Fruit fly (Drosophila melanogaster) whole organism, prepupa: ENCODE results near the gene wdn.
A peak's percentile ranks its signal among the peaks of the same experiment; 100 is the strongest.

Source experiments
- Blimp-1 ChIP-seq: fragments of 200-800 bp; sonication (Bioruptor generic); optimal IDR thresholded peaks from 3 replicates; lab custom pipeline; 2017; ENCODE audit warnings: missing biosample characterization, missing genetic modification characterization, mild to moderate bottlenecking, moderate library complexity, missing genetic modification reagents
- CG10631 ChIP-seq: fragments of 200-800 bp; sonication (Bioruptor generic); optimal IDR thresholded peaks from 2 replicates; lab custom pipeline; 2016; ENCODE audit warnings: missing biosample characterization, missing genetic modification characterization
- CG11902 ChIP-seq: fragments of 200-800 bp; sonication (Bioruptor generic); optimal IDR thresholded peaks from 3 replicates; lab custom pipeline; 2016; ENCODE audit warnings: missing biosample characterization, missing genetic modification characterization
- CG15336 ChIP-seq: fragments of 200-800 bp; sonication (Bioruptor generic); IDR thresholded peaks from 2 replicates; pipeline ENCODE4 v1.3.6; 2022; ENCODE audit warnings: missing biosample characterization, missing genetic modification characterization
- CG16779 ChIP-seq: fragments of 200-800 bp; sonication (Bioruptor generic); optimal IDR thresholded peaks from 3 replicates; lab custom pipeline; 2017; ENCODE audit warnings: missing biosample characterization, mild to moderate bottlenecking, missing genetic modification characterization
- CG32006 ChIP-seq: fragments of 200-800 bp; sonication (Bioruptor generic); optimal IDR thresholded peaks from 3 replicates; lab custom pipeline; 2017; ENCODE audit warnings: missing biosample characterization, mild to moderate bottlenecking, missing genetic modification characterization
- CG3919 ChIP-seq: fragments of 200-800 bp; sonication (Bioruptor generic); optimal IDR thresholded peaks from 3 replicates; lab custom pipeline; 2016; ENCODE audit warnings: missing biosample characterization, missing genetic modification characterization
- CG4318 ChIP-seq: fragments of 200-800 bp; sonication (Bioruptor generic); optimal IDR thresholded peaks from 3 replicates; lab custom pipeline; 2017; ENCODE audit warnings: missing biosample characterization, mild to moderate bottlenecking, missing genetic modification characterization
- CG6163 ChIP-seq: fragments of 200-800 bp; sonication (Bioruptor generic); IDR thresholded peaks from 3 replicates; pipeline ENCODE4 v1.3.6; 2022; ENCODE audit warnings: missing biosample characterization, missing genetic modification characterization
- CG6276 ChIP-seq: fragments of 200-800 bp; sonication (Bioruptor generic); optimal IDR thresholded peaks from 2 replicates; lab custom pipeline; 2017; ENCODE audit warnings: missing biosample characterization, mild to moderate bottlenecking, missing genetic modification characterization
- CG6792 ChIP-seq: fragments of 200-800 bp; sonication (Bioruptor generic); optimal IDR thresholded peaks from 3 replicates; lab custom pipeline; 2016; ENCODE audit warnings: missing biosample characterization, missing genetic modification characterization
- CG6808 ChIP-seq: fragments of 200-800 bp; sonication (Bioruptor generic); optimal IDR thresholded peaks from 3 replicates; lab custom pipeline; 2017; ENCODE audit warnings: missing biosample characterization, missing genetic modification characterization, mild to moderate bottlenecking, moderate library complexity, missing genetic modification reagents
- CG6854 ChIP-seq: fragments of 200-800 bp; sonication (Bioruptor generic); optimal IDR thresholded peaks from 2 replicates; lab custom pipeline; 2017; ENCODE audit warnings: missing biosample characterization, mild to moderate bottlenecking, missing genetic modification characterization
- CG8119 ChIP-seq: fragments of 200-800 bp; sonication (Bioruptor generic); IDR thresholded peaks from 3 replicates; pipeline ENCODE4 v1.3.6; 2022; ENCODE audit warnings: missing biosample characterization, missing genetic modification characterization
- CG8319 ChIP-seq: fragments of 200-800 bp; sonication (Bioruptor generic); optimal IDR thresholded peaks from 3 replicates; lab custom pipeline; 2016; ENCODE audit warnings: missing biosample characterization, missing genetic modification characterization
- CG8632 ChIP-seq: fragments of 200-800 bp; sonication (Bioruptor generic); optimal IDR thresholded peaks from 3 replicates; lab custom pipeline; 2016; ENCODE audit warnings: missing biosample characterization, missing genetic modification characterization
- Eip93F ChIP-seq: fragments of 200-800 bp; sonication (Bioruptor generic); optimal IDR thresholded peaks from 2 replicates; lab custom pipeline; 2016; ENCODE audit warnings: missing biosample characterization, mild to moderate bottlenecking, missing genetic modification characterization
- Ets21C ChIP-seq: fragments of 200-800 bp; sonication (Bioruptor generic); optimal IDR thresholded peaks from 3 replicates; lab custom pipeline; 2016; ENCODE audit warnings: missing biosample characterization, missing genetic modification characterization
- Ets96B ChIP-seq: fragments of 200-800 bp; optimal IDR thresholded peaks from 2 replicates; lab custom pipeline; 2019; ENCODE audit warnings: missing biosample characterization, mild to moderate bottlenecking, missing genetic modification characterization, moderate library complexity
- Gug ChIP-seq: fragments of 200-800 bp; sonication (Bioruptor generic); IDR thresholded peaks from 2 replicates; pipeline ENCODE4 v1.3.6; 2022; ENCODE audit warnings: missing biosample characterization, missing genetic modification characterization
- Hr38 ChIP-seq: sonication (Bioruptor generic); optimal IDR thresholded peaks from 2 replicates; lab custom pipeline; 2016; ENCODE audit warnings: missing biosample characterization, missing genetic modification characterization
- Hr39 ChIP-seq: fragments of 200-800 bp; sonication (Bioruptor generic); optimal IDR thresholded peaks from 2 replicates; lab custom pipeline; 2016; ENCODE audit warnings: missing biosample characterization, missing genetic modification characterization
- Hr4 ChIP-seq: fragments of 200-800 bp; sonication (Bioruptor generic); optimal IDR thresholded peaks from 3 replicates; lab custom pipeline; 2016; ENCODE audit warnings: missing biosample characterization, missing genetic modification characterization
- Lpt ChIP-seq: fragments of 200-800 bp; sonication (Bioruptor generic); optimal IDR thresholded peaks from 3 replicates; lab custom pipeline; 2016; ENCODE audit warnings: missing biosample characterization, missing genetic modification characterization
- OdsH ChIP-seq: fragments of 200-800 bp; sonication (Bioruptor generic); optimal IDR thresholded peaks from 3 replicates; lab custom pipeline; 2016; ENCODE audit warnings: missing biosample characterization, missing genetic modification characterization
- Smox ChIP-seq: fragments of 200-800 bp; sonication (Bioruptor generic); optimal IDR thresholded peaks from 3 replicates; lab custom pipeline; 2016; ENCODE audit warnings: missing biosample characterization, missing genetic modification characterization
- Sox102F ChIP-seq: fragments of 200-800 bp; sonication (Bioruptor generic); optimal IDR thresholded peaks from 2 replicates; lab custom pipeline; 2016; ENCODE audit warnings: missing biosample characterization, mild to moderate bottlenecking, missing genetic modification characterization
- Sox15 ChIP-seq: fragments of 200-800 bp; sonication (Bioruptor generic); optimal IDR thresholded peaks from 3 replicates; lab custom pipeline; 2016; ENCODE audit warnings: missing biosample characterization, missing genetic modification characterization
- achi ChIP-seq: fragments of 200-800 bp; sonication (Bioruptor generic); optimal IDR thresholded peaks from 3 replicates; lab custom pipeline; 2016; ENCODE audit warnings: missing biosample characterization, missing genetic modification characterization
- acj6 ChIP-seq: fragments of 200-800 bp; sonication (Bioruptor generic); optimal IDR thresholded peaks from 3 replicates; lab custom pipeline; 2016; ENCODE audit warnings: missing biosample characterization, missing genetic modification characterization
- cyc ChIP-seq: fragments of 200-800 bp; sonication (Bioruptor generic); optimal IDR thresholded peaks from 3 replicates; lab custom pipeline; 2016; ENCODE audit warnings: missing biosample characterization, missing genetic modification characterization
- dac ChIP-seq: fragments of 200-800 bp; sonication (Bioruptor generic); optimal IDR thresholded peaks from 2 replicates; lab custom pipeline; 2017; ENCODE audit warnings: missing biosample characterization, mild to moderate bottlenecking, missing genetic modification characterization
- eg ChIP-seq: fragments of 200-800 bp; sonication (Bioruptor generic); IDR thresholded peaks from 3 replicates; pipeline ENCODE4 v1.3.6; 2022; ENCODE audit warnings: missing biosample characterization, missing genetic modification characterization
- esn ChIP-seq: fragments of 200-800 bp; sonication (Bioruptor generic); optimal IDR thresholded peaks from 2 replicates; lab custom pipeline; 2016; ENCODE audit warnings: missing biosample characterization, mild to moderate bottlenecking, missing genetic modification characterization, moderate library complexity
- fd59A ChIP-seq: fragments of 200-800 bp; sonication (Bioruptor generic); optimal IDR thresholded peaks from 2 replicates; lab custom pipeline; 2017; ENCODE audit warnings: missing biosample characterization, mild to moderate bottlenecking, missing genetic modification characterization, missing genetic modification reagents
- fd85E ChIP-seq: fragments of 200-800 bp; sonication (Bioruptor generic); optimal IDR thresholded peaks from 3 replicates; lab custom pipeline; 2016; ENCODE audit warnings: missing biosample characterization, missing genetic modification characterization
- lz ChIP-seq: fragments of 200-800 bp; sonication (Bioruptor generic); optimal IDR thresholded peaks from 3 replicates; lab custom pipeline; 2016; ENCODE audit warnings: missing biosample characterization, missing genetic modification characterization
- net ChIP-seq: fragments of 200-800 bp; sonication (Bioruptor generic); optimal IDR thresholded peaks from 3 replicates; lab custom pipeline; 2016; ENCODE audit warnings: missing biosample characterization, missing genetic modification characterization
- pdm3 ChIP-seq: fragments of 200-800 bp; sonication (Bioruptor generic); optimal IDR thresholded peaks from 3 replicates; lab custom pipeline; 2016; ENCODE audit warnings: missing biosample characterization, missing genetic modification characterization
- salr ChIP-seq, 2 experiments: fragments of 200-800 bp; sonication (Bioruptor generic); optimal IDR thresholded peaks; 3 replicates each; lab custom pipeline; 2016 to 2018; ENCODE audit warnings: missing biosample characterization in 2 of 2, missing genetic modification characterization in 2 of 2, mild to moderate bottlenecking in 1 of 2
- spab ChIP-seq: fragments of 200-800 bp; sonication (Bioruptor generic); optimal IDR thresholded peaks from 2 replicates; lab custom pipeline; 2017; ENCODE audit warnings: missing biosample characterization, mild to moderate bottlenecking, missing genetic modification characterization, missing genetic modification reagents
- ss ChIP-seq, 2 experiments: fragments of 200-800 bp; sonication (Bioruptor generic); optimal IDR thresholded peaks; 2 replicates in 1 of 2; 3 replicates in 1 of 2; lab custom pipeline; 2017 to 2018; ENCODE audit warnings: mild to moderate bottlenecking in 2 of 2, missing biosample characterization in 2 of 2, missing genetic modification characterization in 2 of 2, moderate library complexity in 1 of 2
- svp ChIP-seq: fragments of 200-800 bp; sonication (Bioruptor generic); peaks from one replicate; lab custom pipeline; 2016; ENCODE audit warnings: missing biosample characterization, missing genetic modification characterization
- topi ChIP-seq: fragments of 200-800 bp; sonication (Bioruptor generic); optimal IDR thresholded peaks from 3 replicates; lab custom pipeline; 2016; ENCODE audit warnings: missing biosample characterization, missing genetic modification characterization
- vri ChIP-seq: fragments of 200-800 bp; sonication (Bioruptor generic); optimal IDR thresholded peaks from 3 replicates; lab custom pipeline; 2016; ENCODE audit warnings: missing biosample characterization, mild to moderate bottlenecking, missing genetic modification characterization

The wdn gene

dm6 chr3R:28831626-28832267 lies 20.6 kb upstream of the wdn start, which contains the start of gene WASp (continued):
- TF ChIP-seq fd85E (GFP tag; lab: Kevin White, UChicago) (peak; percentile 51), svp (GFP tag; lab: Kevin White, UChicago) (no peak), CG8119 (GFP tag; lab: Robert Waterston, UW) (peak; percentile 58; the same call in 2 of the 3 replicates), CG6163 (GFP tag; lab: Robert Waterston, UW) (peak; percentile 73), fd59A (GFP tag; lab: Kevin White, UChicago) (peak; percentile 3), CG10631 (no peak), Gug (GFP tag; lab: Robert Waterston, UW) (no peak; the same call in 1 of the 2 replicates), topi (no peak), CG6808 (GFP tag; lab: Kevin White, UChicago) (peak; percentile 51), CG8319 (GFP tag; lab: Kevin White, UChicago) (no peak), Lpt (GFP tag; lab: Kevin White, UChicago) (peak; percentile 9), vri (no peak), Sox15 (peak; percentile 21), Smox (GFP tag; lab: Kevin White, UChicago) (no peak), Ets96B (tag; lab: Kevin White, UChicago) (no peak), spab (GFP tag; lab: Kevin White, UChicago) (no peak), CG6792 (GFP tag; lab: Kevin White, UChicago) (no peak), achi (GFP tag; lab: Kevin White, UChicago) (no peak), CG6854 (peak; percentile 51), net (GFP tag; lab: Kevin White, UChicago) (no peak), Hr38 (GFP tag; lab: Kevin White, UChicago) (no peak), CG32006 (GFP tag; lab: Kevin White, UChicago) (peak; percentile 35), acj6 (peak; percentile 56), CG3919 (no peak), CG6276 (GFP tag; lab: Kevin White, UChicago) (peak; percentile 23), CG11902 (GFP tag; lab: Kevin White, UChicago) (no peak)

dm6 chr3R:28831172-28831571 lies 20.0 kb upstream of the wdn start:
- TF ChIP-seq Ets96B (tag; lab: Kevin White, UChicago), result no peak
- no peak for TF ChIP-seq CG16779 (tag; lab: Kevin White, UChicago)
- peak; percentile 37 for TF ChIP-seq svp (GFP tag; lab: Kevin White, UChicago)
- no peak for TF ChIP-seq CG4318
- peak; percentile 7 for TF ChIP-seq vri
- TF ChIP-seq CG8632 (GFP tag; lab: Kevin White, UChicago), result no peak

dm6 chr3R:28830746-28831145 lies 19.6 kb upstream of the wdn start:
- no peak for TF ChIP-seq vri
- peak; percentile 57 for TF ChIP-seq lz
- no peak for TF ChIP-seq Blimp-1 (GFP tag; lab: Kevin White, UChicago)
- TF ChIP-seq CG11902 (GFP tag; lab: Kevin White, UChicago), result no peak
- no peak for TF ChIP-seq Sox102F
- no peak for TF ChIP-seq CG6854
- TF ChIP-seq cyc, result peak; percentile 45
- no peak for TF ChIP-seq salr (GFP tag; optimal IDR thresholded peaks at IDR 0.05; lab: Kevin White, UChicago)
- no peak for TF ChIP-seq Ets21C
- no peak for TF ChIP-seq dac (GFP tag; lab: Kevin White, UChicago)
- TF ChIP-seq Lpt (GFP tag; lab: Kevin White, UChicago), result no peak
- no peak for TF ChIP-seq OdsH
- no peak for TF ChIP-seq CG16779 (tag; lab: Kevin White, UChicago)
- TF ChIP-seq CG6276 (GFP tag; lab: Kevin White, UChicago), result no peak
- TF ChIP-seq Sox15, result peak; percentile 31
- TF ChIP-seq eg, result no peak
- TF ChIP-seq svp (GFP tag; lab: Kevin White, UChicago), result peak; percentile 79
- TF ChIP-seq CG8632 (GFP tag; lab: Kevin White, UChicago), result no peak
- TF ChIP-seq CG6808 (GFP tag; lab: Kevin White, UChicago), result no peak
- TF ChIP-seq Eip93F (GFP tag; lab: Kevin White, UChicago), result no peak
- no peak for TF ChIP-seq CG6163 (GFP tag; lab: Robert Waterston, UW)
- no peak for TF ChIP-seq Hr39 (GFP tag; lab: Kevin White, UChicago)
- peak; percentile 65 for TF ChIP-seq esn (GFP tag; lab: Kevin White, UChicago)
- no peak for TF ChIP-seq fd59A (GFP tag; lab: Kevin White, UChicago)
- TF ChIP-seq fd85E (GFP tag; lab: Kevin White, UChicago), result no peak
- no peak for TF ChIP-seq Hr4 (GFP tag; lab: Kevin White, UChicago)
- no peak for TF ChIP-seq pdm3 (GFP tag; lab: Kevin White, UChicago)
- TF ChIP-seq CG15336 (GFP tag; lab: Robert Waterston, UW), result no peak
- no peak for TF ChIP-seq CG10631
- no peak for TF ChIP-seq net (GFP tag; lab: Kevin White, UChicago)
- TF ChIP-seq Smox (GFP tag; lab: Kevin White, UChicago), result no peak
- no peak for TF ChIP-seq acj6
- TF ChIP-seq CG4318, result no peak
- no peak for TF ChIP-seq ss (GFP tag; optimal IDR thresholded peaks at IDR 0.05; lab: Kevin White, UChicago)
